Fruit fly (Drosophila melanogaster): ENCODE results near the gene Pfdn2.

- no peak for TF ChIP-seq Ets98B (GFP tag; IDR thresholded peaks at IDR 0.05)
- TF ChIP-seq CG14655 (GFP tag; optimal IDR thresholded peaks at IDR 0.05), result no peak
- TF ChIP-seq CG4496 (GFP tag; IDR thresholded peaks at IDR 0.05), result no peak
- no peak for TF ChIP-seq fd96Ca (GFP tag; IDR thresholded peaks at IDR 0.05)
- TF ChIP-seq CG12605 (GFP tag; IDR thresholded peaks at IDR 0.05), result no peak
- no peak for TF ChIP-seq CG15710 (tag; optimal IDR thresholded peaks at IDR 0.05)
- TF ChIP-seq CG8301 (tag; optimal IDR thresholded peaks at IDR 0.05), result no peak
- no peak for TF ChIP-seq CG32121 (GFP tag; IDR thresholded peaks at IDR 0.05)
- TF ChIP-seq EcR (GFP tag; optimal IDR thresholded peaks at IDR 0.05), result no peak
- TF ChIP-seq rn (GFP tag; IDR thresholded peaks at IDR 0.05), result no peak
- no peak for TF ChIP-seq CG13204 (GFP tag; optimal IDR thresholded peaks at IDR 0.05)
- no peak for TF ChIP-seq CG34367 (tag; optimal IDR thresholded peaks at IDR 0.05)
- TF ChIP-seq CG10348 (GFP tag; IDR thresholded peaks at IDR 0.05), result no peak
- TF ChIP-seq CG17806 (tag; optimal IDR thresholded peaks at IDR 0.05), result no peak
These were observed 27.4 kb upstream of the Pfdn2 start, which contains the start of gene Elo68beta for dm6 chr3L:11101598-11101997.
